Fruit fly (Drosophila melanogaster) whole organism, pupa: ENCODE measurements around the gene CG11791.

ENCODE experiments used
- CG10348 ChIP-seq: fragments of 200-800 bp; sonication (Bioruptor generic); IDR thresholded peaks from 2 replicates; pipeline ENCODE4 v1.3.6; 2022; ENCODE audit warnings: missing biosample characterization, missing genetic modification characterization
- CG12605 ChIP-seq: fragments of 200-800 bp; sonication (Bioruptor generic); IDR thresholded peaks from 2 replicates; pipeline ENCODE4 v1.3.6; 2022; ENCODE audit warnings: missing biosample characterization, missing genetic modification characterization
- CG13204 ChIP-seq: fragments of 200-800 bp; sonication (Bioruptor generic); optimal IDR thresholded peaks from 2 replicates; lab custom pipeline; 2018; ENCODE audit warnings: missing biosample characterization, mild to moderate bottlenecking, missing genetic modification characterization, moderate library complexity
- CG14655 ChIP-seq: fragments of 200-800 bp; sonication (Bioruptor generic); optimal IDR thresholded peaks from 3 replicates; lab custom pipeline; 2017; ENCODE audit warnings: mild to moderate bottlenecking, missing biosample characterization, missing genetic modification reagents, missing genetic modification characterization
- CG15710 ChIP-seq: fragments of 200-800 bp; sonication (Bioruptor generic); optimal IDR thresholded peaks from 2 replicates; lab custom pipeline; 2018; ENCODE audit warnings: missing biosample characterization, mild to moderate bottlenecking, missing genetic modification characterization, moderate library complexity
- CG17806 ChIP-seq: fragments of 200-800 bp; sonication (Bioruptor generic); optimal IDR thresholded peaks from 2 replicates; lab custom pipeline; 2018; ENCODE audit warnings: missing biosample characterization, mild to moderate bottlenecking, missing genetic modification characterization, moderate library complexity
- CG32121 ChIP-seq: fragments of 200-800 bp; sonication (Bioruptor generic); IDR thresholded peaks from 2 replicates; pipeline ENCODE4 v1.3.6; 2022; ENCODE audit warnings: missing biosample characterization, missing genetic modification characterization
- CG34367 ChIP-seq: fragments of 200-800 bp; sonication (Bioruptor generic); optimal IDR thresholded peaks from 2 replicates; lab custom pipeline; 2018; ENCODE audit warnings: missing biosample characterization, mild to moderate bottlenecking, missing genetic modification characterization
- CG4496 ChIP-seq: fragments of 200-800 bp; sonication (Bioruptor generic); IDR thresholded peaks from 3 replicates; pipeline ENCODE4 v1.3.6; 2022; ENCODE audit warnings: missing biosample characterization, missing genetic modification characterization
- CG8159 ChIP-seq: fragments of 200-800 bp; sonication (Bioruptor generic); optimal IDR thresholded peaks from 3 replicates; lab custom pipeline; 2018; ENCODE audit warnings: missing biosample characterization, mild to moderate bottlenecking, missing genetic modification characterization, moderate library complexity
- CG8301 ChIP-seq: fragments of 200-800 bp; sonication (Bioruptor generic); optimal IDR thresholded peaks from 2 replicates; lab custom pipeline; 2018; ENCODE audit warnings: missing biosample characterization, mild to moderate bottlenecking, missing genetic modification characterization
- CG9948 ChIP-seq: fragments of 200-800 bp; sonication (Bioruptor generic); optimal IDR thresholded peaks from 2 replicates; lab custom pipeline; 2018; ENCODE audit warnings: missing biosample characterization, mild to moderate bottlenecking, missing genetic modification characterization, moderate library complexity
- D1 ChIP-seq: fragments of 200-800 bp; sonication (Bioruptor generic); optimal IDR thresholded peaks from 2 replicates; lab custom pipeline; 2018; ENCODE audit warnings: missing biosample characterization, mild to moderate bottlenecking, missing genetic modification characterization, moderate library complexity
- EcR ChIP-seq: fragments of 200-800 bp; sonication (Bioruptor generic); optimal IDR thresholded peaks from 3 replicates; lab custom pipeline; 2019; ENCODE audit warnings: missing biosample characterization, missing genetic modification characterization, mild to moderate bottlenecking, moderate library complexity, missing genetic modification reagents
- Ets98B ChIP-seq: fragments of 200-800 bp; sonication (Bioruptor generic); IDR thresholded peaks from 2 replicates; pipeline ENCODE4 v1.3.6; 2022; ENCODE audit warnings: missing biosample characterization, missing genetic modification characterization
- Pif1A ChIP-seq: fragments of 200-800 bp; sonication (Bioruptor generic); optimal IDR thresholded peaks from 3 replicates; lab custom pipeline; 2016; ENCODE audit warnings: missing biosample characterization, missing genetic modification characterization
- Pif1B ChIP-seq: fragments of 200-800 bp; sonication (Bioruptor generic); optimal IDR thresholded peaks from 3 replicates; lab custom pipeline; 2016; ENCODE audit warnings: missing biosample characterization, missing genetic modification characterization
- Snoo ChIP-seq: fragments of 200-800 bp; sonication (Bioruptor generic); optimal IDR thresholded peaks from 3 replicates; lab custom pipeline; 2017; ENCODE audit warnings: missing biosample characterization, mild to moderate bottlenecking, missing genetic modification characterization, inconsistent platforms
- fd96Ca ChIP-seq: fragments of 200-800 bp; sonication (Bioruptor generic); IDR thresholded peaks from 3 replicates; pipeline ENCODE4 v1.3.6; 2022; ENCODE audit warnings: missing biosample characterization, missing genetic modification characterization
- gl ChIP-seq: fragments of 200-800 bp; sonication (Bioruptor generic); optimal IDR thresholded peaks from 2 replicates; lab custom pipeline; 2018; ENCODE audit warnings: missing biosample characterization, mild to moderate bottlenecking, missing genetic modification characterization
- rn ChIP-seq: fragments of 200-800 bp; sonication (Bioruptor generic); IDR thresholded peaks from 2 replicates; pipeline ENCODE4 v1.3.6; 2022; ENCODE audit warnings: missing biosample characterization, missing genetic modification characterization

Gene CG11791

DNA sequence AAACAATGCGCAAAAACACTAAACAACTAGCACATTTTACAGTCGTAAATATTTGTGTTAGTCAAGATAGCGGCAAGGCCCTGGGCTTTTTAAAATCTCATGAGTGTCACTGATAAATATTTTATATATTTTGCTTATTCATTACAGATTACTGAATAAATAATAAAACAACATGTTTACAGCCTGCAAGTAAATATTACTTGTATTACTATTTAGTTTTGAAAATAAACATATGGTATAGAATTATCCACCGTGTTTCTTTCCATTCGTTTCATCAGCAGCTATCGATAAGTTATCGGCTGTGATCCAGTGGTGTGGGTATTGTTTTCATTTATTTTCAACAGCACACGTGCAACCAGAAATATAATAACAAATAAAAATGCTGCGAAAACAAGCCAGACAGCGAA lies 25.1 kb downstream of the CG11791 start, which contains the start of the genes shams and CG11920:
Gene shams (minus strand): TSS at position 50 of the 407 bp plus-strand sequence.
Gene CG11920 (plus strand): TSS at position 320 of the 407 bp plus-strand sequence.
- TF ChIP-seq EcR (GFP tag; lab: Kevin White, UChicago) (no peak), rn (GFP tag; lab: Robert Waterston, UW) (no peak), CG8159 (peak; percentile 58), CG9948 (tag; lab: Kevin White, UChicago) (no peak), CG14655 (GFP tag; lab: Kevin White, UChicago) (no peak)
- TF ChIP-seq, all 21 proteins: peak for 1

DNA sequence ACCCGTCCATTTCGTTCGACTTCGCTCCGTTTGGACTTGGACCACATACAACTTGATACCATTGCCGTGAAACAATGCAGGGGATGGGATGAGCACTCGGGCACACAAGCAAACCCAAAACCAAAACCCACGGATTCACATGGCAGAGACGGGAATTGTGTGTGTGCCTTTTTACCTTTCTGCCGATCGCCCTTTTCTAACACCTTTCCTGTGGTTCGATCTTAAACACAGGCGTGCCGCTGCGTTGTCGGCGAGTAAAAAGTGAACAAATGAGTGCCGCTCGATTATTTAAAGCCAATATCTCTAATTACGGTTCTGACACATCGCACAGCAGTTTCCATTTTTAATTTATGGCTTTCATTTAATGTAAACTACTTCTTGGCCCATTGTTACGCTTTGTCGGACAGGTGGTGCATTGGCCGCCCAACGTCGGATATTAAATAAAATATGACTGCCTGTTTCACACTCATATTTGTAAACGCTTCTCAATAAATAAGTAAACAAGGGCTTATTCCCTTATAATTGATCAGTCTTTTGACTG lies 27.9 kb downstream of the CG11791 start:
- no peak for TF ChIP-seq CG13204 (GFP tag; lab: Kevin White, UChicago)
- no peak for TF ChIP-seq CG12605
- TF ChIP-seq Pif1B (GFP tag; lab: Kevin White, UChicago) = no peak
- TF ChIP-seq CG34367 = no peak
- TF ChIP-seq EcR (GFP tag; lab: Kevin White, UChicago) = no peak
- TF ChIP-seq CG9948 (tag; lab: Kevin White, UChicago) = no peak
- TF ChIP-seq CG8159 = no peak
- TF ChIP-seq fd96Ca = no peak
- TF ChIP-seq CG15710 (tag; lab: Kevin White, UChicago) = no peak

DNA sequence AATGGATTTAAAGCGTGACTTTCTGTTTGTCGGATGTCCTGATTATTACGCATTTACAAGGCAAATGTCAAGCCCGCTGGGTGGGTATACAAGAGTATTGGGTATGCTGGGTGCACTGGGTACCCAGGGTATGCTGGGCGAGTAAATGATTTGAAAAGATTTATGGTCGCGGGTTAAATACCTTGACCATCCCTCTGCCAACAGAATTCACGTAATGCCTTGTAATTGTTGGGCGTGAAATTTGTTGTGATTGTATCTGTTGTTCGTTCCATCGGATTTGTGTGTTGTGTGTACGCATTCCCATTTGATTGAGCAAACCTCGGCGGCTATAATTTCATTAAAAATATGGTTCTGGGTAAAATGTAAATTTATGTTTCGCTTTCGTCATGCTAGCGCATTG lies 29.2 kb downstream of the CG11791 start:
- TF ChIP-seq CG12605 = no peak
- TF ChIP-seq CG4496 (GFP tag; lab: Robert Waterston, UW) = no peak
- TF ChIP-seq CG17806 = no peak
- TF ChIP-seq D1 = no peak
- no peak for TF ChIP-seq rn (GFP tag; lab: Robert Waterston, UW)
- no peak for TF ChIP-seq CG8301 (tag; lab: Kevin White, UChicago)
- no peak for TF ChIP-seq CG32121 (GFP tag; lab: Robert Waterston, UW)
- no peak for TF ChIP-seq CG13204 (GFP tag; lab: Kevin White, UChicago)
- TF ChIP-seq CG8159 = no peak
- no peak for TF ChIP-seq Ets98B (GFP tag; lab: Robert Waterston, UW)
- no peak for TF ChIP-seq CG15710 (tag; lab: Kevin White, UChicago)
- no peak for TF ChIP-seq CG34367
- no peak for TF ChIP-seq fd96Ca
- no peak for TF ChIP-seq gl
- TF ChIP-seq Snoo (tag; lab: Kevin White, UChicago) = no peak
- no peak for TF ChIP-seq CG10348 (GFP tag; lab: Robert Waterston, UW)
- no peak for TF ChIP-seq EcR (GFP tag; lab: Kevin White, UChicago)
- no peak for TF ChIP-seq Pif1A (GFP tag; lab: Kevin White, UChicago)
- no peak for TF ChIP-seq CG14655 (GFP tag; lab: Kevin White, UChicago)
- no peak for TF ChIP-seq CG9948 (tag; lab: Kevin White, UChicago)
- TF ChIP-seq, all 21 proteins: peak for 0

DNA sequence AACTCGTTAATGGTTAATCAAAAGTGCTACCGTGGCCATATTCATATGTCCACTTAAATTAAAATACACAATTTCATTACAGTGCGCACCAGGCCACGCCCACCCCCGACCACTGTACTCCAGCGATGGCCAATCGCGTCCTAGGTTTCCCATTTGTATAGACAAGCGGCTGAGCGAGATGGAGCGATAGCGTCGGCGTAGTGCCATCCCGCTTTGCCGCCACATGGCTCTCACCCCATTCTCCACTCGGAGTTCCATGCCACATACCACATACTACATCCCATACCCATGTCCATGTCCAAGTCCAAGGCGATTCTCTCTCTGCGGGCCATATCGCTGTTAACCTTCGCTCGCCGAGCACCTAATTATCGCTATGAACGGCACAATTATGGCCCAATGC lies 31.0 kb downstream of the CG11791 start:
- TF ChIP-seq CG32121 (GFP tag; lab: Robert Waterston, UW) (peak; percentile 46; the same call in 1 of the 2 replicates), D1 (no peak)

DNA sequence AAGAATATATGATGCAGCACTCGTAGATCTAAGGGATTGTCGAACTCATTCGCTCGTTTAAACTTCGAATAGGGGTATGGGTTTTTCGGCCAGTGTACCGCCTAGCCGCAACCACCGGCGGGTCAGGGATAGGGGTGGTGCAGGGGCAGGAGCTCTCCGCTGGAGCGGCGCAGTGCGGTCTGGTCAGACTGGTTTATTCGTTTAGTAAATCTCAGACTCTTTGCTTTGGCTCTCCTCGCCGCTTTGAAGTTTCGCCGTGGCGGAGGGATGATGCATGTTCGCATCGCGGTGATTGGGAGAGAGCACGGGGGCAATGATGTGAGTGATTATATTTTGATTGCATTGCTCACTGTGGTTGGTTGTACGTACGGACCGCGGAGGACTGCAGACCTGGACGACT lies 32.9 kb downstream of the CG11791 start, which contains the start of gene fd96Ca:
Gene fd96Ca (plus strand): TSS at position 337 of the 400 bp plus-strand sequence.
- TF ChIP-seq EcR (GFP tag; lab: Kevin White, UChicago) (no peak), CG4496 (GFP tag; lab: Robert Waterston, UW) (0 out of 3 replicates have a peak, but pooled peaks have one; percentile 42), CG13204 (GFP tag; lab: Kevin White, UChicago) (peak; percentile 87), CG34367 (no peak), CG10348 (GFP tag; lab: Robert Waterston, UW) (no peak)

DNA sequence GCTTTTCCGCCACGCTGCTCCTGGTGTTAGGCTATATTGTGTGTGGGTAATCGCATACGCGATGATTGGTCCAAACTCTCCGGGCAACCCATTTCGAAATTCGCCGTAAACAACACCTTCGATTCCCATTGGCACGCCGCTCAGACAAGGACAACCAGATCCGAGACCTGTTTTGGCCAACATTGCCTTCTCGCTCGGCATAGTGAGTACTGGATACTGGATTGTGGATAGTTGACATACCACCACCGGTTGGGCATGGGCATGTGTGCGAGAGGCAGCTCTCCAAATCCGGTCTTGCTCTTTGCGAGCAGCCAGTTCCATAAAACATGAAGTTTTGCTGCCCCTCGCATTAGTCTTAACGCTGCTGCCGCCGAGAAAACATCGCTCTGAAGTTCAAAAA lies 45.2 kb downstream of the CG11791 start, which contains the start of gene fd96Cb:
Gene fd96Cb (plus strand): TSS at position 374 of the 400 bp plus-strand sequence.
- TF ChIP-seq CG34367 (no peak), CG17806 (no peak), CG32121 (GFP tag; lab: Robert Waterston, UW) (no peak), Snoo (tag; lab: Kevin White, UChicago) (no peak), CG10348 (GFP tag; lab: Robert Waterston, UW) (no peak), fd96Ca (no peak), rn (GFP tag; lab: Robert Waterston, UW) (no peak), gl (no peak), CG14655 (GFP tag; lab: Kevin White, UChicago) (no peak)
- TF ChIP-seq, all 21 proteins: peak for 0

DNA sequence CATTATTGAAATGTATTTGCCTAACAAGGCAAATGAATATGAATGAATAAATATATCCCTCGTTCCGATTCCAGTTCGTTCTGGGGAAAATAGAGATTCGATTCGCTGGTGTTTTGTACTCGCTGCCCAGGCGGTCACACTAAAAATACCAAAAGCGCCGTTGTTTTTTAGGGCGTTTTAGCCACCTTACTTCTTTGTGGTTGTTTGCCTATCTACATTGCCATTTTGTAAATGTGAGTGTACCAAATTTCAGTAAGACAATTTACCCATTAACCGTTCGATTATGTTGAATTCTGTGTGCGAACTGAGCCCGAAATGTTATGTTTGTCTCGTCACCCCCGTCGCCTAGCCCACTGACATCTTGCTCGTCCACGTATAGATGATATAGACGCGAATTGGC lies 48.1 kb downstream of the CG11791 start, which contains the start of the genes CG33095 and CG33096:
Gene CG33095 (plus strand): TSS at position 187 of the 400 bp plus-strand sequence.
Gene CG33096 (plus strand): TSS at position 187 of the 400 bp plus-strand sequence.
- TF ChIP-seq EcR (GFP tag; lab: Kevin White, UChicago) = peak; percentile 1
- TF ChIP-seq Pif1B (GFP tag; lab: Kevin White, UChicago) = no peak
- TF ChIP-seq Ets98B (GFP tag; lab: Robert Waterston, UW) = no peak
